Worm (Caenorhabditis elegans) whole organism, L2 larva: Measurements from ENCODE around the gene cct-6.

Source experiments
- ama-1 ChIP-seq: fragments of 150-350 bp; optimal IDR thresholded peaks from 2 replicates; lab custom pipeline; 2018; ENCODE audit warnings: inconsistent platforms
- ceh-82 ChIP-seq: fragments of 150-350 bp; optimal IDR thresholded peaks from 2 replicates; lab custom pipeline; 2014; ENCODE audit warnings: missing biosample characterization, missing genetic modification characterization
- lin-11 ChIP-seq: fragments of 150-350 bp; sonication (generic microtip); optimal IDR thresholded peaks from 2 replicates; lab custom pipeline; 2014; ENCODE audit warnings: missing biosample characterization, missing genetic modification characterization, inconsistent platforms, mixed read lengths
- lin-13 ChIP-seq: fragments of 150-350 bp; optimal IDR thresholded peaks from 2 replicates; lab custom pipeline; 2014; ENCODE audit warnings: missing biosample characterization, missing genetic modification reagents, missing genetic modification characterization
- lin-39 ChIP-seq: fragments of 150-350 bp; optimal IDR thresholded peaks from 2 replicates; lab custom pipeline; 2014; ENCODE audit warnings: missing biosample characterization, missing genetic modification reagents, missing genetic modification characterization
- nhr-25 ChIP-seq: fragments of 150-350 bp; sonication (generic microtip); optimal IDR thresholded peaks from 3 replicates; lab custom pipeline; 2014; ENCODE audit warnings: missing biosample characterization, missing genetic modification characterization
- nhr-6 ChIP-seq: fragments of 150-350 bp; optimal IDR thresholded peaks from 2 replicates; lab custom pipeline; 2014; ENCODE audit warnings: missing biosample characterization, missing genetic modification characterization
- sma-3 ChIP-seq: sonication (generic microtip); optimal IDR thresholded peaks from 2 replicates; lab custom pipeline; 2016; ENCODE audit warnings: missing genetic modification reagents, missing genetic modification characterization, missing compliant biosample characterization
- unc-39 ChIP-seq: fragments of 150-350 bp; optimal IDR thresholded peaks from 2 replicates; lab custom pipeline; 2014; ENCODE audit warnings: missing biosample characterization, missing genetic modification characterization
- ztf-1 ChIP-seq: fragments of 200-800 bp; sonication (Bioruptor generic); conservative IDR thresholded peaks from 2 replicates; pipeline ENCODE4 v1.3.6; 2022; ENCODE audit warnings: missing genetic modification characterization, missing compliant biosample characterization
- ztf-11 ChIP-seq: sonication (generic microtip); optimal IDR thresholded peaks from 2 replicates; lab custom pipeline; 2017; ENCODE audit warnings: missing biosample characterization, missing genetic modification characterization

DNA sequence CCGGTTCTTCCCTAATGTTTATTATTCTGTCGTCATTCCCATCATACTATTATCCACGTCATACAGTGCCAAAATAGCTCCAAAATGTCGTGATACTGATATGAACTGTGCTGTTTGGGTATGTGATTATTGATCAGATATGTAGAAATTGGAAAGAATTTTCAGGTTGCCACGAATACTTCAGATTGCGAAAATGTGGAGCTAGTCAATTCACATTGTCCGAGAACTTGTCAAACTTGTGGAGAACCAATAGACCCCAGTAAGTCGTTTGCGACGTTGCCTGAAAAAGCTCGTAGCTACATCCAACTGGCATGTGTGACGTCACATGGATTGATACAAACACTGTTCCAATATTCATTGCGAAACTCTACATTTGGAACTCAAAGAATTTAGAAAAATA, 29.0 kb upstream of the cct-6 start:
- TF ChIP-seq unc-39 (no peak), lin-39 (no peak), ztf-1 (GFP tag; lab: Robert Waterston, UW) (no peak), lin-13 (GFP tag; lab: Kevin White, UChicago) (no peak), ceh-82 (tag; lab: Kevin White, UChicago) (no peak), ama-1 (lab: Kevin White, UChicago) (no peak), lin-11 (no peak), ztf-11 (no peak), nhr-25 (tag; lab: Kevin White, UChicago) (no peak), sma-3 (GFP tag; lab: Kevin White, UChicago) (no peak), nhr-6 (tag; lab: Kevin White, UChicago) (no peak)
